Worm (Caenorhabditis elegans) whole organism, L4 larva: ENCODE results near the gene ipla-5.
A peak's percentile ranks its signal among the peaks of the same experiment; 100 is the strongest.

Source experiments
- F44E2.7 ChIP-seq: fragments of 200-800 bp; sonication (Bioruptor generic); IDR thresholded peaks from 2 replicates; pipeline ENCODE4 v2.1.2; 2022; ENCODE audit warnings: missing genetic modification characterization, missing compliant biosample characterization
- T20F7.1 ChIP-seq: fragments of 200-800 bp; sonication (Bioruptor generic); optimal IDR thresholded peaks from 2 replicates; lab custom pipeline; 2018; ENCODE audit warnings: mild to moderate bottlenecking, missing genetic modification characterization, missing compliant biosample characterization
- Y5F2A.4 ChIP-seq: fragments of 200-800 bp; sonication (Bioruptor generic); optimal IDR thresholded peaks from 2 replicates; lab custom pipeline; 2018; ENCODE audit warnings: mild to moderate bottlenecking, missing genetic modification characterization, missing compliant biosample characterization
- Y75B8A.6 ChIP-seq: fragments of 200-800 bp; sonication (Bioruptor generic); IDR thresholded peaks from 2 replicates; pipeline ENCODE4 v1.3.6; 2022; ENCODE audit warnings: missing genetic modification reagents, missing genetic modification characterization, missing compliant biosample characterization
- ZK337.2 ChIP-seq: fragments of 200-800 bp; sonication (Bioruptor generic); IDR thresholded peaks from 2 replicates; pipeline ENCODE4 v1.3.6; 2022; ENCODE audit warnings: missing genetic modification reagents, missing genetic modification characterization, missing compliant biosample characterization
- aha-1 ChIP-seq: fragments of 150-350 bp; peaks from one replicate; lab custom pipeline; 2014; ENCODE audit warnings: missing biosample characterization, missing genetic modification characterization
- ceh-44 ChIP-seq: fragments of 200-800 bp; sonication (Bioruptor generic); IDR thresholded peaks from 2 replicates; pipeline ENCODE4 v1.3.6; 2022; ENCODE audit warnings: missing genetic modification reagents, missing genetic modification characterization, missing compliant biosample characterization
- ceh-62 ChIP-seq: sonication (generic microtip); optimal IDR thresholded peaks from 2 replicates; lab custom pipeline; 2017; ENCODE audit warnings: missing biosample characterization, missing genetic modification characterization
- ceh-82 ChIP-seq: sonication (generic microtip); optimal IDR thresholded peaks from 2 replicates; lab custom pipeline; 2017; ENCODE audit warnings: missing biosample characterization, missing genetic modification characterization
- ces-1 ChIP-seq: fragments of 150-350 bp; sonication (generic microtip); optimal IDR thresholded peaks from 4 replicates; lab custom pipeline; 2014; ENCODE audit warnings: missing biosample characterization, missing genetic modification reagents, missing genetic modification characterization
- cey-2 ChIP-seq: sonication (generic microtip); optimal IDR thresholded peaks from 3 replicates; lab custom pipeline; 2017; ENCODE audit warnings: missing genetic modification characterization, mild to moderate bottlenecking, missing compliant biosample characterization, antibody characterized with exemption, borderline replicate concordance; ENCODE audit not compliant: insufficient read depth
- ctbp-1 ChIP-seq: fragments of 200-800 bp; sonication (Bioruptor generic); IDR thresholded peaks from 2 replicates; pipeline ENCODE4 v1.3.6; 2022; ENCODE audit warnings: missing genetic modification reagents, missing genetic modification characterization, missing compliant biosample characterization
- daf-12 ChIP-seq: fragments of 150-350 bp; optimal IDR thresholded peaks from 2 replicates; lab custom pipeline; 2014; ENCODE audit warnings: missing biosample characterization, missing genetic modification reagents, missing genetic modification characterization
- daf-8 ChIP-seq: fragments of 200-800 bp; sonication (Bioruptor generic); IDR thresholded peaks from 2 replicates; pipeline ENCODE4 v1.3.6; 2022; ENCODE audit warnings: missing genetic modification characterization, missing compliant biosample characterization
- dmd-9 ChIP-seq: fragments of 200-800 bp; sonication (Bioruptor generic); IDR thresholded peaks from 2 replicates; pipeline ENCODE4 v1.3.6; 2022; ENCODE audit warnings: missing genetic modification reagents, missing genetic modification characterization, missing compliant biosample characterization
- duxl-1 ChIP-seq: sonication (generic microtip); optimal IDR thresholded peaks from 2 replicates; lab custom pipeline; 2016; ENCODE audit warnings: mild to moderate bottlenecking, missing genetic modification characterization, moderate library complexity, missing compliant biosample characterization; ENCODE audit not compliant: poor library complexity
- dve-1 ChIP-seq: sonication (generic microtip); optimal IDR thresholded peaks from 2 replicates; lab custom pipeline; 2017; ENCODE audit warnings: antibody characterized with exemption, mild to moderate bottlenecking, missing genetic modification characterization, missing compliant biosample characterization; ENCODE audit not compliant: insufficient read depth
- egl-27 ChIP-seq: sonication (generic microtip); optimal IDR thresholded peaks from 3 replicates; lab custom pipeline; 2017; ENCODE audit warnings: missing biosample characterization, missing genetic modification reagents, missing genetic modification characterization
- egl-43 ChIP-seq: fragments of 200-800 bp; sonication (Bioruptor generic); IDR thresholded peaks from 2 replicates; pipeline ENCODE4 v1.3.6; 2022; ENCODE audit warnings: missing genetic modification reagents, missing genetic modification characterization, missing compliant biosample characterization
- hif-1 ChIP-seq, 2 experiments: sonication (generic microtip); optimal IDR thresholded peaks; 2 replicates each; lab custom pipeline; 2016 to 2017; ENCODE audit warnings: missing compliant biosample characterization in 2 of 2, missing genetic modification characterization in 2 of 2, missing genetic modification reagents in 2 of 2, missing genotype in 2 of 2, mild to moderate bottlenecking in 1 of 2
- hlh-11 ChIP-seq: fragments of 200-800 bp; sonication (Bioruptor generic); optimal IDR thresholded peaks from 2 replicates; lab custom pipeline; 2018; ENCODE audit warnings: mild to moderate bottlenecking, missing genetic modification characterization, missing compliant biosample characterization
- lin-1 ChIP-seq: fragments of 200-800 bp; sonication (Bioruptor generic); IDR thresholded peaks from 2 replicates; pipeline ENCODE4 v1.3.6; 2022; ENCODE audit warnings: missing genetic modification reagents, missing genetic modification characterization, missing compliant biosample characterization
- lin-29 ChIP-seq: fragments of 200-800 bp; sonication (Bioruptor generic); IDR thresholded peaks from 2 replicates; pipeline ENCODE4 v1.3.6; 2022; ENCODE audit warnings: missing genetic modification reagents, missing genetic modification characterization, missing compliant biosample characterization
- mdl-1 ChIP-seq, 2 experiments: fragments of 150-350 bp in 1 of 2; sonication (generic microtip) in 1 of 2; optimal IDR thresholded peaks; 2 replicates each; lab custom pipeline; 2014 to 2017; ENCODE audit warnings: missing biosample characterization in 2 of 2, missing genetic modification characterization in 2 of 2
- mxl-2 ChIP-seq: fragments of 200-800 bp; sonication (Bioruptor generic); conservative IDR thresholded peaks from 2 replicates; pipeline ENCODE4 v1.3.6; 2022; ENCODE audit warnings: missing genetic modification reagents, missing genetic modification characterization, missing compliant biosample characterization
- nhr-237 ChIP-seq: sonication (generic microtip); optimal IDR thresholded peaks from 2 replicates; lab custom pipeline; 2017; ENCODE audit warnings: missing biosample characterization, missing genetic modification characterization
- nhr-28 ChIP-seq: fragments of 150-350 bp; optimal IDR thresholded peaks from 2 replicates; lab custom pipeline; 2014; ENCODE audit warnings: missing biosample characterization, missing genetic modification characterization
- rbr-2 ChIP-seq: sonication (generic microtip); optimal IDR thresholded peaks from 2 replicates; lab custom pipeline; 2016; ENCODE audit warnings: missing genotype, missing genetic modification characterization, missing compliant biosample characterization
- spr-1 ChIP-seq: sonication (generic microtip); optimal IDR thresholded peaks from 2 replicates; lab custom pipeline; 2016; ENCODE audit warnings: mild to moderate bottlenecking, missing genetic modification characterization, missing compliant biosample characterization
- spr-3 ChIP-seq: fragments of 200-800 bp; sonication (Bioruptor generic); optimal IDR thresholded peaks from 2 replicates; lab custom pipeline; 2018; ENCODE audit warnings: mild to moderate bottlenecking, missing genetic modification characterization, missing compliant biosample characterization
- unc-62 ChIP-seq, 3 experiments: fragments of 150-350 bp in 1 of 3; sonication (generic microtip); optimal IDR thresholded peaks in 2 of 3; peaks in 1 of 3; 1 replicate in 1 of 3; 2 replicates in 2 of 3; lab custom pipeline; 2014 to 2017; ENCODE audit warnings: missing biosample characterization in 3 of 3, missing genetic modification characterization in 3 of 3, missing genetic modification reagents in 3 of 3, missing genotype in 1 of 3
- zip-11 ChIP-seq: fragments of 200-800 bp; sonication (Bioruptor generic); IDR thresholded peaks from 2 replicates; pipeline ENCODE4 v1.3.6; 2022; ENCODE audit warnings: missing genetic modification characterization, missing compliant biosample characterization
- ztf-7 ChIP-seq: fragments of 150-350 bp; optimal IDR thresholded peaks from 2 replicates; lab custom pipeline; 2014; ENCODE audit warnings: missing biosample characterization, missing genetic modification characterization

ipla-5 gene

DNA sequence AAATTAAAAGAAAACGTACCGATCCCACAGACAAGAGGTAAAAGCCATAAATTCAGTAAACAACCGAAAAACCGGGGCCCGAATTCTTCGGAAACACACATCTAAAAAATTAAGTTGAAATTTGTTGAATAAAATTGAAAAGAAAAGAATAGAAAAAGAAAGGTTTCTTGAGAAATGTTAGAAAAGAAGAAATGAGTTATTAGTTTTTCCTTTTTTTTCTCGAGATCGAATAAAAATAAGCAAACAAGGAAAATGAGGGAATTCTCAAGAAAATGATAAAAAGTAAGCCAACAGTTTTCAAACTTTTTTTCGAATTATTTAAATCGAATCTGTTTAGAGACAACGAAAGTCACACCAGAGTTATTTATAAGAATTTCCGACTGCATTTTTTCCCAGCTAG, 9.5 kb upstream of the ipla-5 start, which contains the start of gene H23L24.4:
Gene H23L24.4 (minus strand): TSS at position 101 of the 400 bp plus-strand sequence.
- no peak for TF ChIP-seq Y5F2A.4 (GFP tag; lab: Kevin White, UChicago)
- TF ChIP-seq dve-1, result no peak
- peak; percentile 72 for TF ChIP-seq aha-1 (tag; lab: Kevin White, UChicago)

DNA sequence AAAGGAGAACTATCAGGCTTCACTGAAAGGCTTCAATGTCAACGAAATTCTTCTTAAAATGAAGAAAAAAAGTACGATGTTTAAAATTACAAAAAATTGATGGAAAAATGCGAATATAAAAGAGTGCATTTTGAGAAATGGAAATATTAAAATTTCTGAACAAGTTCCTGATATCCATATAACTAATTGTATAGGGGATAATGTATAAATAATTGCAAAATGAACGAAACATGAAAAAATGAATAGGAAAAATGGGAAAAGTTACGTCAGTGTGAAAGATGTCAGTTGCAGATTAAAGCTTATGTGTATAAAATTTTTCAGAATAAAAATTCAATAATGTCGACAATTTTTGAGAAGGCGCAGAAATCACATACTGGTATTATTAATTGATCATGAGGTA, 7.0 kb upstream of the ipla-5 start:
- TF ChIP-seq unc-62 (GFP tag; optimal IDR thresholded peaks at IDR 0.05 in 1 of 2; lab: Kevin White, UChicago), result peak in 1 of 2 experiments; percentile 93
- no peak for TF ChIP-seq unc-62 (tag; optimal IDR thresholded peaks at IDR 0.05; lab: Kevin White, UChicago)
- TF ChIP-seq rbr-2 (tag; lab: Kevin White, UChicago), result no peak
- no peak for TF ChIP-seq dmd-9 (GFP tag; lab: Robert Waterston, UW)
- no peak for TF ChIP-seq mxl-2 (GFP tag; lab: Robert Waterston, UW)
- TF ChIP-seq, all 104 proteins: peak for 1

DNA sequence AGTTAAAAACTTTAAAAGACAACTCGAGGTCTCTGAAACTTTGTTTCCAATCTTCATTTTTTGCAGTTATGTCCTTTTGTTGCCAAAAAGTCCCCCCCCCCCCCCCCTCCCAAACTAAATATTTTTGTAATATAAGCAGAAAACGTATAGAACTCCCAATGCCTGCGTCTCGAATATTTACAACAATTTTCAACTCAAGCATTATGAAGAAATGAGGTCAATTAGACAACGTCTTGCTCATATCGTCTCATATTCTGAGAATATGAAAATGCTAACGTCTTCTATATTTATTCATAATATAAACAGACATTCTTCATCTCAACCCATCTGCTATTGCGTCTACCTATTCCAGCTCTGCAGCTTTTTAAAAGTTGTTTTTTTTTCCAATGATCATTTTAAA, 3.1 kb downstream of the ipla-5 start, which contains the start of gene H23L24.1:
Gene H23L24.1 (plus strand): TSS at position 301 of the 400 bp plus-strand sequence.
- TF ChIP-seq mxl-2 (GFP tag; lab: Robert Waterston, UW) (no peak), ceh-62 (tag; lab: Kevin White, UChicago) (no peak), egl-27 (tag; lab: Kevin White, UChicago) (no peak), unc-62 (GFP tag; optimal IDR thresholded peaks at IDR 0.05 in 1 of 2; lab: Kevin White, UChicago) (no peak), unc-62 (tag; optimal IDR thresholded peaks at IDR 0.05; lab: Kevin White, UChicago) (no peak), ctbp-1 (GFP tag; lab: Robert Waterston, UW) (no peak), daf-12 (no peak), spr-1 (no peak), ces-1 (no peak), spr-3 (GFP tag; lab: Kevin White, UChicago) (no peak), ceh-82 (tag; lab: Kevin White, UChicago) (no peak), F44E2.7 (no peak), ztf-7 (tag; lab: Kevin White, UChicago) (no peak), zip-11 (GFP tag; lab: Robert Waterston, UW) (no peak), ceh-44 (GFP tag; lab: Robert Waterston, UW) (no peak)

DNA sequence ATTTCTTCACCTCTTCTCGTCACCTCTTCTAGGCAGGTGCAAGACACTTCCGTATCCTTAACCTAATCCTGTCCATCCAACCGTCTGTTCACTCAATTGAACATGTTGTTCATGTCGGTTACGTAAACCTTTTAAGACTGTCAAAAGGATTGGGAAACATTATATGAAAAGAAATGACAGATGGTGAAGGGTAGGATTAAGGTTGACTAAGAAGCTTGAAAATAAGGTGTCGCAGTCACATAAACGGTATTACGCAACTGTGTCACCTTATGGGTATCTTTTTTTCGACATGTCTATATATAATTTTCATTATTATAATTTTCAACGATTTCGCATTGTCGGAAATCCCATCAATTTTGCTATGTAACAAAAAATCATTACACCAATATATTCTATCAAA, 7.8 kb downstream of the ipla-5 start:
- TF ChIP-seq lin-29, result no peak
- no peak for TF ChIP-seq nhr-237 (tag; lab: Kevin White, UChicago)

DNA sequence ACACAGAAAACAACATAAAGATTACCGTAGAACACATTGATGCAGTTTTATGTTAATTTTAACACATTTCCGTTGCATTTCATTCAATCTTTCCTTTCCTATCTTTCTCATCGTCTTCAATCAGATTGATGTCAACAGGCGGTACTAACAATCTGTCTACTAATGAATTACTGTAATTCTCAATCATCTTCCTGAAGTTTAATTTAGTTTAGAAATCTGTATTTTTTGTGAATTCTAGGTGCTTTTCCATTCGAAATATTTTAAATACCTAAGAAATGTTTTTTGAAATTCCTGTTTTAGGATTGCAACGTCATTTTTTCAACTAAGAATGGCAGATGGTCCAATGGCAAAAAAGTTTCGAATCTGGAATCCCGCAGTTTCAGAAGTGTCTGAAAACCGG, 8.7 kb downstream of the ipla-5 start, which contains the start of gene F21D5.9:
Gene F21D5.9 (plus strand): TSS at position 301 of the 400 bp plus-strand sequence.
- TF ChIP-seq ZK337.2 (GFP tag; lab: Robert Waterston, UW), result no peak
- no peak for TF ChIP-seq T20F7.1 (GFP tag; lab: Kevin White, UChicago)
- no peak for TF ChIP-seq cey-2 (tag; lab: Kevin White, UChicago)
- TF ChIP-seq egl-43 (GFP tag; lab: Robert Waterston, UW), result no peak
- TF ChIP-seq hlh-11 (tag; lab: Kevin White, UChicago), result no peak
- no peak for TF ChIP-seq hif-1 (tag; optimal IDR thresholded peaks at IDR 0.05; lab: Kevin White, UChicago)
- TF ChIP-seq lin-1 (GFP tag; lab: Robert Waterston, UW), result no peak
- TF ChIP-seq duxl-1 (tag; lab: Kevin White, UChicago), result no peak
- TF ChIP-seq spr-3 (GFP tag; lab: Kevin White, UChicago), result no peak
- no peak for TF ChIP-seq mdl-1 (tag; optimal IDR thresholded peaks at IDR 0.05; lab: Kevin White, UChicago)
- TF ChIP-seq daf-8 (GFP tag; lab: Robert Waterston, UW), result no peak
- no peak for TF ChIP-seq nhr-28 (tag; lab: Kevin White, UChicago)
- no peak for TF ChIP-seq Y75B8A.6 (GFP tag; lab: Robert Waterston, UW)
- no peak for TF ChIP-seq nhr-237 (tag; lab: Kevin White, UChicago)
